Worm (Caenorhabditis elegans): ENCODE measurements around the gene max-1.

- TF ChIP-seq ama-1 (optimal IDR thresholded peaks at IDR 0.05): no peak
- no peak for TF ChIP-seq tbx-37 (GFP tag; conservative IDR thresholded peaks at IDR 0.05)
These were observed 38.7 kb downstream of the max-1 start for ce11 chrV:13081197-13081747.
